Fruit fly (Drosophila melanogaster): ENCODE data around the gene CG17129.

CG17129 gene

DNA sequence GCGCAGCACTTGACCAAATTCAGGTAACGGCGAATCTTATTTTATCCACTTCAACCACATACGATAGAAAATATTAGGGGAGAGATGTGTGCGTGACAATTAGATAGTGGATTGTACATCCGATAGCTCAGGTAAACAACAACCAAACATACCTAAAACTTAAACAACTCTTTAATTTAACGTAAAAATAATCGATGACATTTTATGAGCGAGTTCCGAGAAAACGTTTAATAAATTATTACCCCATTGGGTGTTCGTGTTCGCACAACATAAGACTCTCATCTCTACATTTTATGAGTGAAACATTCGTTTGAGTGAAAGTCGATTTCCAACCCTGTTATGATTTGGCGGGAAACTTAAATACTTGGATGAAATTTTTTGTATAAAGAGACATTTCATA, at the start of gene CG17129 (continued):
- TF ChIP-seq CG12104 (GFP tag; optimal IDR thresholded peaks at IDR 0.05) (peak; percentile 70), CG8359 (GFP tag; optimal IDR thresholded peaks at IDR 0.05; ENCODE audit: borderline replicate concordance) (no peak), Rfx (GFP tag; IDR thresholded peaks at IDR 0.05) (peak; percentile 86), Eip74EF (GFP tag; optimal IDR thresholded peaks at IDR 0.05) (peak in 1 of 2 experiments; percentile 47), ash1 (GFP tag; optimal IDR thresholded peaks at IDR 0.05) (no peak), Side (GFP tag; optimal IDR thresholded peaks at IDR 0.05) (peak; percentile 86), Hmr (GFP tag; optimal IDR thresholded peaks at IDR 0.05) (peak; percentile 65), Elba2 (GFP tag; optimal IDR thresholded peaks at IDR 0.05) (peak; percentile 48), corto (GFP tag; optimal IDR thresholded peaks at IDR 0.05) (peak; percentile 25), emc (GFP tag; optimal IDR thresholded peaks at IDR 0.05) (peak; percentile 56), CG16813 (GFP tag; IDR thresholded peaks at IDR 0.05; ENCODE audit: partially characterized antibody) (peak; percentile 92), CG30020 (tag; optimal IDR thresholded peaks at IDR 0.05) (peak; percentile 52), sug (tag; optimal IDR thresholded peaks at IDR 0.05) (no peak), hb (GFP tag; IDR thresholded peaks at IDR 0.05; ENCODE audit: partially characterized antibody) (peak; percentile 91), CG4617 (GFP tag; optimal IDR thresholded peaks at IDR 0.05; ENCODE audit: borderline replicate concordance) (peak; percentile 71), Lhr (GFP tag; optimal IDR thresholded peaks at IDR 0.05) (peak; percentile 17), CG8478 (optimal IDR thresholded peaks at IDR 0.05) (no peak), oc (tag; optimal IDR thresholded peaks at IDR 0.05) (peak; percentile 28), CG14965 (GFP tag; optimal IDR thresholded peaks at IDR 0.05; ENCODE audit: borderline replicate concordance) (no peak), CG1233 (GFP tag; optimal IDR thresholded peaks at IDR 0.05) (peak; percentile 65), H2.0 (GFP tag; IDR thresholded peaks at IDR 0.05) (peak; percentile 41; the same call in 1 of the 2 replicates), br (optimal IDR thresholded peaks at IDR 0.05) (no peak), CG18011 (GFP tag; optimal IDR thresholded peaks at IDR 0.05) (peak; percentile 55), inv (GFP tag; IDR thresholded peaks at IDR 0.05; ENCODE audit: partially characterized antibody) (peak; percentile 91), tup (GFP tag; optimal IDR thresholded peaks at IDR 0.05) (peak; percentile 14), HmgZ (tag; optimal IDR thresholded peaks at IDR 0.05) (peak; percentile 81), wek (GFP tag; optimal IDR thresholded peaks at IDR 0.05) (peak; percentile 26), CG18476 (GFP tag; optimal IDR thresholded peaks at IDR 0.05) (peak; percentile 43), fd64A (GFP tag; optimal IDR thresholded peaks at IDR 0.05) (no peak), sc (optimal IDR thresholded peaks at IDR 0.05) (no peak), sc (GFP tag; optimal IDR thresholded peaks at IDR 0.05) (no peak), zfh1 (GFP tag; IDR thresholded peaks at IDR 0.05) (peak; percentile 83), CG9817 (tag; optimal IDR thresholded peaks at IDR 0.05) (peak; percentile 68), Hr39 (optimal IDR thresholded peaks at IDR 0.05) (no peak), CG15696 (tag; optimal IDR thresholded peaks at IDR 0.05) (peak; percentile 83), CG10959 (GFP tag; IDR thresholded peaks at IDR 0.05) (peak; percentile 72), kah (GFP tag; optimal IDR thresholded peaks at IDR 0.05) (no peak), lmd (GFP tag; IDR thresholded peaks at IDR 0.05) (peak; percentile 73), Lim3 (GFP tag; IDR thresholded peaks at IDR 0.05) (no peak), CrebB (tag; optimal IDR thresholded peaks at IDR 0.05) (peak; percentile 66), gt (GFP tag; IDR thresholded peaks at IDR 0.05) (no peak), CG17359 (tag; optimal IDR thresholded peaks at IDR 0.05) (peak; percentile 77), YL-1 (GFP tag; optimal IDR thresholded peaks at IDR 0.05) (peak; percentile 11), gcm (GFP tag; optimal IDR thresholded peaks at IDR 0.05) (peak; percentile 58), CG11560 (tag; IDR thresholded peaks at IDR 0.05) (peak; percentile 43; the same call in 2 of the 3 replicates), CG1602 (GFP tag; optimal IDR thresholded peaks at IDR 0.05) (peak; percentile 57), CG17186 (GFP tag; optimal IDR thresholded peaks at IDR 0.05) (peak; percentile 66), CG8944 (GFP tag; optimal IDR thresholded peaks at IDR 0.05) (peak; percentile 79), run (tag; optimal IDR thresholded peaks at IDR 0.05) (no peak), CG15514 (GFP tag; optimal IDR thresholded peaks at IDR 0.05) (peak; percentile 81), cwo (GFP tag; optimal IDR thresholded peaks at IDR 0.05) (peak; percentile 20)
